Fruit fly (Drosophila melanogaster): ENCODE results near the gene CG11381.

dm6 chrX:1229098-1229497, 25.5 kb downstream of the CG11381 start:
- no peak for TF ChIP-seq psq (optimal IDR thresholded peaks at IDR 0.05)
- TF ChIP-seq pan (optimal IDR thresholded peaks at IDR 0.05), result no peak

All from whole organism.